Worm (Caenorhabditis elegans) whole organism, early embryonic: ENCODE results near the gene mrp-5.
"Not testable (repeated sequence)": the region's sequence is repeated elsewhere in the genome, so short reads cannot be mapped to it uniquely, and the experiment has no call there.

Source experiments
- aly-1 ChIP-seq: sonication (generic microtip); optimal IDR thresholded peaks from 2 replicates; lab custom pipeline; 2016; ENCODE audit warnings: missing genetic modification characterization, missing compliant biosample characterization
- ama-1 ChIP-seq: fragments of 150-350 bp; optimal IDR thresholded peaks from 2 replicates; lab custom pipeline; 2014
- ceh-36 ChIP-seq: sonication (generic microtip); optimal IDR thresholded peaks from 2 replicates; lab custom pipeline; 2016; ENCODE audit warnings: missing genetic modification characterization, inconsistent platforms, missing compliant biosample characterization
- ets-7 ChIP-seq: sonication (generic microtip); optimal IDR thresholded peaks from 2 replicates; lab custom pipeline; 2016; ENCODE audit warnings: missing genotype, missing genetic modification characterization, missing compliant biosample characterization
- hmbx-1 ChIP-seq: sonication (generic microtip); optimal IDR thresholded peaks from 2 replicates; lab custom pipeline; 2016; ENCODE audit warnings: mild to moderate bottlenecking, missing genetic modification characterization, missing compliant biosample characterization
- hmg-4 ChIP-seq: fragments of 200-800 bp; sonication (Bioruptor generic); optimal IDR thresholded peaks from 2 replicates; lab custom pipeline; 2018; ENCODE audit warnings: mild to moderate bottlenecking, missing genetic modification characterization, missing compliant biosample characterization
- hnd-1 ChIP-seq: sonication (generic microtip); optimal IDR thresholded peaks from 2 replicates; lab custom pipeline; 2016; ENCODE audit warnings: missing genetic modification characterization, missing compliant biosample characterization
- tra-4 ChIP-seq: sonication (generic microtip); optimal IDR thresholded peaks from 2 replicates; lab custom pipeline; 2017; ENCODE audit warnings: missing genetic modification characterization, missing compliant biosample characterization

ce11 chrX:14966515-14966914 lies 20.4 kb upstream of the mrp-5 start, which contains the start of gene F20D1.22:
- not testable (repeated sequence) for TF ChIP-seq hmbx-1 (tag; lab: Kevin White, UChicago); ama-1 (lab: Kevin White, UChicago); hmg-4; aly-1 (tag; lab: Kevin White, UChicago); ceh-36 (tag; lab: Kevin White, UChicago); tra-4 (tag; lab: Kevin White, UChicago); hnd-1 (tag; lab: Kevin White, UChicago); ets-7
